Fruit fly (Drosophila melanogaster) whole organism: ENCODE measurements around the gene Dap160.

Source experiments
- EcR ChIP-seq, 2 experiments: fragments of >200 bp; optimal IDR thresholded peaks; 2 replicates each; lab custom pipeline; 2017; ENCODE audit warnings: missing biosample characterization in 2 of 2, missing genetic modification characterization in 2 of 2, missing genetic modification reagents in 2 of 2
- psq ChIP-seq: fragments of >200 bp; optimal IDR thresholded peaks from 2 replicates; lab custom pipeline; 2017

- TF ChIP-seq psq (no peak), EcR (GFP tag; optimal IDR thresholded peaks at IDR 0.05; lab: Kevin White, UChicago) (no peak)
Observed at dm6 chr2L:21142501-21142849, 328 bp upstream of the Dap160 start.
